Fruit fly (Drosophila melanogaster): ENCODE data around the gene CG5556.
A peak's percentile ranks its signal among the peaks of the same experiment; 100 is the strongest.

CG5556 gene

DNA sequence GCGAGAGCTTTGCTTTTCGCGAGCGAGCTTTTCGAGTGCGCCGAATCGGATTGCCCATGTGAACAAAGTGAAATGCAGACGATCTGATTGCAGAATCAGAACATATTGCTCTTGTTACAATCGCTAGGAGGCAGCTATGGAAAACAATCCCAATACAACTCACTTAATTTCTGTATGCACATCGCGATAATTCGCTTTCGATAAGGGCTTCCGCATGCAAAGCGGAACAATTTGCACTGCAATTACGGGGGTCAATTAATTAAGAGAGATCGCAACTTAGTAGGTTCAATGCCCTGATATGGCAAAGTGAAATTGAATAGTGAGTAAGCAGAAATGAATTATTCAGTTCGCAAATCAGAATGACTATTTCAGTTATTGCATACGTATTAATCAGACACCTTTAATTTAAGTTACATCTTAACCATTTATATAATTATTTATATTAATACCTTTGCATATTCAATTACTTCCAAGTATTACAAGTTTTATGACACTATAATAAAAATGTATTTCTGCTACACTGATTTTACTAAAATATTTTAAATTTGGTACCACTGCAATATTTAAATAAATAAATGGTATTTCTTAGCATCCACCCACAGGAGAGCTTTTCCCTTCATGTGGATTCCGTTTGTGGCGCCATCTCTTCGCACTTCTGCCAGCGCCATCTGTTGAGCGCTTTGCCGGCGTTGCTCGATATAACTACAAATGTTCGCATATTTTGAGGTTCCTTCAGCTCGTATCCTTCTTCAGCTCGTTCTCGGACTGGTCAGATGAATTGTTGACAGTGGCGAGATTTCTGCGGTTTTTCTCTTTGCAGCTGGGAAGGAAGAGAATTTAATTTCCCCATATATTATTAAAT is 9.3 kb upstream of the CG5556 start, which contains the start of gene NLaz (continued):
- TF ChIP-seq Trl (optimal IDR thresholded peaks at IDR 0.05): no peak
- no peak for TF ChIP-seq Trl (GFP tag; optimal IDR thresholded peaks at IDR 0.05)
- no peak for TF ChIP-seq ap (GFP tag; IDR thresholded peaks at IDR 0.05)
- TF ChIP-seq CG13894 (tag; optimal IDR thresholded peaks at IDR 0.05): no peak
- TF ChIP-seq ssp (GFP tag; IDR thresholded peaks at IDR 0.05): peak; percentile 38; the same call in 1 of the 2 replicates
- no peak for TF ChIP-seq stc (GFP tag; IDR thresholded peaks at IDR 0.05)
- no peak for TF ChIP-seq Hmx (GFP tag; optimal IDR thresholded peaks at IDR 0.05)
- no peak for TF ChIP-seq pb (GFP tag; optimal IDR thresholded peaks at IDR 0.05)
- TF ChIP-seq bbx (GFP tag; IDR thresholded peaks at IDR 0.05; ENCODE audit: partially characterized antibody): peak; percentile 20; the same call in 1 of the 2 replicates
- no peak for TF ChIP-seq CG7928 (GFP tag; optimal IDR thresholded peaks at IDR 0.05)
- no peak for TF ChIP-seq CrebB (tag; optimal IDR thresholded peaks at IDR 0.05)
- TF ChIP-seq Dad (GFP tag; optimal IDR thresholded peaks at IDR 0.05): no peak
- TF ChIP-seq Xbp1 (GFP tag; optimal IDR thresholded peaks at IDR 0.05): peak; percentile 53
- TF ChIP-seq Hr51 (GFP tag; optimal IDR thresholded peaks at IDR 0.05): peak in 1 of 2 experiments; percentile 34
- no peak for TF ChIP-seq fru (optimal IDR thresholded peaks at IDR 0.05)
- no peak for TF ChIP-seq BtbVII (GFP tag; optimal IDR thresholded peaks at IDR 0.05)
- no peak for TF ChIP-seq ab (GFP tag; optimal IDR thresholded peaks at IDR 0.05)
- no peak for TF ChIP-seq slp2 (GFP tag; optimal IDR thresholded peaks at IDR 0.05)
- TF ChIP-seq gcm2 (GFP tag; optimal IDR thresholded peaks at IDR 0.05): no peak
- TF ChIP-seq CG14710 (tag; optimal IDR thresholded peaks at IDR 0.05): no peak
- no peak for TF ChIP-seq tio (GFP tag; optimal IDR thresholded peaks at IDR 0.05)
- no peak for TF ChIP-seq CkIIα-i1 (GFP tag; IDR thresholded peaks at IDR 0.05)
- TF ChIP-seq schlank (tag; optimal IDR thresholded peaks at IDR 0.05): no peak
- no peak for TF ChIP-seq klu (GFP tag; IDR thresholded peaks at IDR 0.05)
- TF ChIP-seq gcm (GFP tag; optimal IDR thresholded peaks at IDR 0.05): no peak
- peak; percentile 62 for TF ChIP-seq CG17328 (GFP tag; IDR thresholded peaks at IDR 0.05)
- no peak for TF ChIP-seq pfk (GFP tag; optimal IDR thresholded peaks at IDR 0.05)
- no peak for TF ChIP-seq CG11093 (GFP tag; IDR thresholded peaks at IDR 0.05)
- no peak for TF ChIP-seq CG6765 (GFP tag; optimal IDR thresholded peaks at IDR 0.05)
- TF ChIP-seq CG14050 (GFP tag; IDR thresholded peaks at IDR 0.05): no peak
- TF ChIP-seq croc (GFP tag; conservative IDR thresholded peaks at IDR 0.05): no peak
- TF ChIP-seq Tbp (GFP tag; optimal IDR thresholded peaks at IDR 0.05): no peak
- peak; percentile 2 for TF ChIP-seq HLH54F (GFP tag; optimal IDR thresholded peaks at IDR 0.05)
- TF ChIP-seq sqz (GFP tag; optimal IDR thresholded peaks at IDR 0.05): no peak
- no peak for TF ChIP-seq CG17385 (GFP tag; optimal IDR thresholded peaks at IDR 0.05)
- TF ChIP-seq tll (GFP tag; optimal IDR thresholded peaks at IDR 0.05): no peak
- no peak for TF ChIP-seq amos (GFP tag; IDR thresholded peaks at IDR 0.05; ENCODE audit: partially characterized antibody)
- TF ChIP-seq CG11504 (tag; optimal IDR thresholded peaks at IDR 0.05): peak; percentile 63
- TF ChIP-seq CG6813 (GFP tag; optimal IDR thresholded peaks at IDR 0.05): no peak
- TF ChIP-seq chinmo (GFP tag; IDR thresholded peaks at IDR 0.05; ENCODE audit: partially characterized antibody): no peak
- no peak for TF ChIP-seq lbe (GFP tag; optimal IDR thresholded peaks at IDR 0.05)
- TF ChIP-seq CG15269 (tag; optimal IDR thresholded peaks at IDR 0.05): no peak
- no peak for TF ChIP-seq CG9609 (GFP tag; optimal IDR thresholded peaks at IDR 0.05)
- TF ChIP-seq so (GFP tag; IDR thresholded peaks at IDR 0.05): no peak
- TF ChIP-seq Atf3 (GFP tag; optimal IDR thresholded peaks at IDR 0.05): no peak
- no peak for TF ChIP-seq CG13296 (GFP tag; optimal IDR thresholded peaks at IDR 0.05)
- no peak for TF ChIP-seq CG17612 (GFP tag; IDR thresholded peaks at IDR 0.05)
- TF ChIP-seq Spps (tag; optimal IDR thresholded peaks at IDR 0.05): no peak
- no peak for TF ChIP-seq CG16815 (GFP tag; optimal IDR thresholded peaks at IDR 0.05)
- no peak for TF ChIP-seq dmrt11E (tag; optimal IDR thresholded peaks at IDR 0.05)

Data from whole organism, embryonic.